Fruit fly (Drosophila melanogaster): ENCODE results near the gene LeuRS.

The LeuRS gene

dm6 chr2L:3555408-3556058, 41.1 kb upstream of the LeuRS start (continued):
- no peak for TF ChIP-seq Fer3 (tag; optimal IDR thresholded peaks at IDR 0.05)
- TF ChIP-seq scrt (GFP tag; optimal IDR thresholded peaks at IDR 0.05), result no peak
- no peak; the same call in 2 of the 3 replicates for TF ChIP-seq CG14860 (GFP tag; IDR thresholded peaks at IDR 0.05; ENCODE audit: partially characterized antibody)
- TF ChIP-seq Hmr (GFP tag; optimal IDR thresholded peaks at IDR 0.05), result no peak
- TF ChIP-seq Vsx1 (GFP tag; optimal IDR thresholded peaks at IDR 0.05), result no peak
- no peak for TF ChIP-seq mld (GFP tag; IDR thresholded peaks at IDR 0.05; ENCODE audit: partially characterized antibody)
- TF ChIP-seq mam (GFP tag; optimal IDR thresholded peaks at IDR 0.05), result no peak
- peak; percentile 3 for TF ChIP-seq twi (tag; optimal IDR thresholded peaks at IDR 0.05)
- TF ChIP-seq nmo (GFP tag; optimal IDR thresholded peaks at IDR 0.05), result peak; percentile 15
- no peak for TF ChIP-seq CG13123 (GFP tag; optimal IDR thresholded peaks at IDR 0.05)
- TF ChIP-seq CG6654 (GFP tag; optimal IDR thresholded peaks at IDR 0.05), result no peak
- TF ChIP-seq CG11560 (tag; IDR thresholded peaks at IDR 0.05), result no peak
- TF ChIP-seq CG31365 (tag; optimal IDR thresholded peaks at IDR 0.05), result no peak
- TF ChIP-seq Deaf1 (tag; optimal IDR thresholded peaks at IDR 0.05), result no peak
- no peak for TF ChIP-seq ap (GFP tag; IDR thresholded peaks at IDR 0.05)
- no peak for TF ChIP-seq crol (GFP tag; IDR thresholded peaks at IDR 0.05)
- peak; percentile 59 for TF ChIP-seq CG16813 (GFP tag; IDR thresholded peaks at IDR 0.05; ENCODE audit: partially characterized antibody)
- TF ChIP-seq Nf-YB (GFP tag; optimal IDR thresholded peaks at IDR 0.05), result peak; percentile 46
- no peak for TF ChIP-seq seq (GFP tag; IDR thresholded peaks at IDR 0.05)
- TF ChIP-seq jumu (GFP tag; optimal IDR thresholded peaks at IDR 0.05), result no peak
- no peak for TF ChIP-seq Mrtf (GFP tag; IDR thresholded peaks at IDR 0.05)
- TF ChIP-seq Hr39 (optimal IDR thresholded peaks at IDR 0.05), result no peak
- peak; percentile 64 for TF ChIP-seq Scr (GFP tag; IDR thresholded peaks at IDR 0.05; ENCODE audit: partially characterized antibody)
- TF ChIP-seq tgo (GFP tag; IDR thresholded peaks at IDR 0.05), result no peak
- no peak for TF ChIP-seq Xbp1 (GFP tag; optimal IDR thresholded peaks at IDR 0.05)
- no peak for TF ChIP-seq Lhr (GFP tag; optimal IDR thresholded peaks at IDR 0.05)
- 0 out of 3 replicates have a peak, but pooled peaks have one; percentile 25 for TF ChIP-seq CG11695 (GFP tag; IDR thresholded peaks at IDR 0.05)
- no peak for TF ChIP-seq CG18476 (GFP tag; optimal IDR thresholded peaks at IDR 0.05)
- no peak for TF ChIP-seq B-H2 (GFP tag; optimal IDR thresholded peaks at IDR 0.05)
- TF ChIP-seq HLH4C (GFP tag; IDR thresholded peaks at IDR 0.05; ENCODE audit: partially characterized antibody), result no peak
- TF ChIP-seq CG2678 (tag; optimal IDR thresholded peaks at IDR 0.05), result peak; percentile 48
- no peak for TF ChIP-seq CG3726 (GFP tag; IDR thresholded peaks at IDR 0.05)
- no peak for TF ChIP-seq ranshi (GFP tag; IDR thresholded peaks at IDR 0.05)
- TF ChIP-seq crp (GFP tag; optimal IDR thresholded peaks at IDR 0.05), result no peak
- no peak for TF ChIP-seq Tbp (GFP tag; optimal IDR thresholded peaks at IDR 0.05)
- no peak for TF ChIP-seq PHDP (tag; optimal IDR thresholded peaks at IDR 0.05)
- no peak for TF ChIP-seq CG1792 (GFP tag; optimal IDR thresholded peaks at IDR 0.05)
- TF ChIP-seq tup (GFP tag; optimal IDR thresholded peaks at IDR 0.05), result no peak
- no peak for TF ChIP-seq usp (GFP tag; optimal IDR thresholded peaks at IDR 0.05)
- no peak for TF ChIP-seq az2 (GFP tag; optimal IDR thresholded peaks at IDR 0.05)
- TF ChIP-seq D (optimal IDR thresholded peaks at IDR 0.05), result no peak
- peak; percentile 19 for TF ChIP-seq D (GFP tag; optimal IDR thresholded peaks at IDR 0.05)
- TF ChIP-seq CG10543 (GFP tag; optimal IDR thresholded peaks at IDR 0.05), result no peak
- TF ChIP-seq Atf-2 (GFP tag; optimal IDR thresholded peaks at IDR 0.05), result no peak
- TF ChIP-seq Ptx1 (GFP tag; IDR thresholded peaks at IDR 0.05), result no peak
- no peak for TF ChIP-seq NC2α (GFP tag; optimal IDR thresholded peaks at IDR 0.05)
- no peak for TF ChIP-seq H2.0 (GFP tag; IDR thresholded peaks at IDR 0.05)
- no peak for TF ChIP-seq Atf3 (GFP tag; optimal IDR thresholded peaks at IDR 0.05)
- no peak for TF ChIP-seq Aef1 (GFP tag; IDR thresholded peaks at IDR 0.05)
- TF ChIP-seq CG12236 (GFP tag; optimal IDR thresholded peaks at IDR 0.05), result no peak
- 0 out of 3 replicates have a peak, but pooled peaks have one; percentile 20 for TF ChIP-seq ci (GFP tag; IDR thresholded peaks at IDR 0.05)
